Fruit fly (Drosophila melanogaster) whole organism, adult: ENCODE results near the gene CG42554.

Experiments used
- CG14711 ChIP-seq: fragments of 200-800 bp; sonication (Bioruptor generic); optimal IDR thresholded peaks from 2 replicates; lab custom pipeline; 2018; ENCODE audit warnings: missing biosample characterization, mild to moderate bottlenecking, missing genetic modification characterization, moderate library complexity
- CG33017 ChIP-seq: fragments of 200-800 bp; sonication (Bioruptor generic); optimal IDR thresholded peaks from 2 replicates; lab custom pipeline; 2018; ENCODE audit warnings: missing biosample characterization, mild to moderate bottlenecking, missing genetic modification characterization, moderate library complexity
- CG5204 ChIP-seq: fragments of 200-800 bp; sonication (Bioruptor generic); optimal IDR thresholded peaks from 2 replicates; lab custom pipeline; 2016; ENCODE audit warnings: missing biosample characterization, missing genetic modification characterization
- CG7045 ChIP-seq: fragments of 200-800 bp; sonication (Bioruptor generic); optimal IDR thresholded peaks from 2 replicates; lab custom pipeline; 2017; ENCODE audit warnings: missing biosample characterization, mild to moderate bottlenecking, missing genetic modification characterization
- Clk ChIP-seq: fragments of 200-800 bp; sonication (Bioruptor generic); optimal IDR thresholded peaks from 2 replicates; lab custom pipeline; 2017; ENCODE audit warnings: missing biosample characterization, missing genetic modification characterization
- Crg-1 ChIP-seq: fragments of 200-800 bp; sonication (Bioruptor generic); optimal IDR thresholded peaks from 2 replicates; lab custom pipeline; 2016; ENCODE audit warnings: missing biosample characterization, missing genetic modification characterization
- Mnt ChIP-seq: fragments of 200-800 bp; sonication (Bioruptor generic); optimal IDR thresholded peaks from 2 replicates; lab custom pipeline; 2016; ENCODE audit warnings: missing biosample characterization, mild to moderate bottlenecking, missing genetic modification characterization
- bab1 ChIP-seq: fragments of 200-800 bp; sonication (Bioruptor generic); optimal IDR thresholded peaks from 3 replicates; lab custom pipeline; 2019; ENCODE audit warnings: missing biosample characterization, mild to moderate bottlenecking, missing genetic modification characterization, moderate library complexity
- pad ChIP-seq: fragments of 200-800 bp; sonication (Bioruptor generic); optimal IDR thresholded peaks from 3 replicates; lab custom pipeline; 2017; ENCODE audit warnings: missing biosample characterization, missing genetic modification characterization, mild to moderate bottlenecking, moderate library complexity, missing genetic modification reagents
- tj ChIP-seq: fragments of 200-800 bp; sonication (Bioruptor generic); optimal IDR thresholded peaks from 3 replicates; lab custom pipeline; 2017; ENCODE audit warnings: missing biosample characterization, mild to moderate bottlenecking, missing genetic modification characterization, moderate library complexity
- toe ChIP-seq: fragments of 200-800 bp; sonication (Bioruptor generic); optimal IDR thresholded peaks from 2 replicates; lab custom pipeline; 2016; ENCODE audit warnings: missing biosample characterization, missing genetic modification characterization

DNA sequence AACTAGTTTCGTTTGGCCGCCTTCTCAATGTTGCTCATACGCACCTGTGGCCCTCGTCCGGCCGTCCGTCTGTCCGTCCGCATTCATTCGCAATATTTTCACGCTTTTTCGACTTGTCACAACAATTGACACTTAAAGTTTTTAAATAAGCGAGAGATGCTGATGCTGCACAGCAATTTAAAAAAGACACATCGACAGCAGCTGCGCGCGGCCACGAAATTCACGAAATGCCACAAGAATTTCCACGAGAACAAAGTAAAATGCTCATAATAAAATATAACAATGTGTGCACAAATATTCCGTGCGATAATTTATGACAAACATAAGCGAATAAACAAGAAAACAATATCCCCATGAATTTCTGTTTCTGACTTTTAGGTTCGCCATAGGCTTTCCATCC lies 48.6 kb upstream of the CG42554 start:
- TF ChIP-seq CG33017 (no peak), CG5204 (no peak), CG7045 (GFP tag; lab: Kevin White, UChicago) (no peak), pad (GFP tag; lab: Kevin White, UChicago) (no peak), toe (no peak), Mnt (GFP tag; lab: Kevin White, UChicago) (no peak), CG14711 (no peak), tj (GFP tag; lab: Kevin White, UChicago) (no peak), Crg-1 (GFP tag; lab: Kevin White, UChicago) (no peak), bab1 (GFP tag; lab: Kevin White, UChicago) (no peak), Clk (GFP tag; lab: Kevin White, UChicago) (no peak)
